Worm (Caenorhabditis elegans) whole organism, mixed stage, embryonic: ENCODE data around the gene M162.15.

Experiments used
- M03D4.4 ChIP-seq: sonication (generic microtip); optimal IDR thresholded peaks from 2 replicates; lab custom pipeline; 2017; ENCODE audit warnings: mild to moderate bottlenecking, missing genetic modification characterization, missing compliant biosample characterization
- elt-1 ChIP-seq: sonication (generic microtip); optimal IDR thresholded peaks from 2 replicates; lab custom pipeline; 2017; ENCODE audit warnings: missing genetic modification characterization, mild to moderate bottlenecking, missing compliant biosample characterization, antibody characterized with exemption, moderate library complexity, borderline replicate concordance; ENCODE audit not compliant: insufficient read depth
- lsy-2 ChIP-seq: fragments of 150-350 bp; optimal IDR thresholded peaks from 2 replicates; lab custom pipeline; 2014; ENCODE audit warnings: missing biosample characterization, missing genetic modification characterization
- nhr-12 ChIP-seq: fragments of 150-350 bp; optimal IDR thresholded peaks from 2 replicates; lab custom pipeline; 2014; ENCODE audit warnings: missing biosample characterization, missing genetic modification characterization
- nhr-76 ChIP-seq: sonication (generic microtip); optimal IDR thresholded peaks from 2 replicates; lab custom pipeline; 2017; ENCODE audit warnings: missing biosample characterization, missing genetic modification characterization
- pha-4 ChIP-seq: fragments of 150-350 bp; optimal IDR thresholded peaks from 2 replicates; lab custom pipeline; 2018; ENCODE audit warnings: missing biosample characterization, missing genetic modification reagents, missing genetic modification characterization

ce11 chrV:19743794-19744193 lies 27.8 kb downstream of the M162.15 start:
- TF ChIP-seq elt-1 (tag; lab: Kevin White, UChicago) (no peak), pha-4 (no peak), nhr-12 (tag; lab: Kevin White, UChicago) (no peak), lsy-2 (tag; lab: Kevin White, UChicago) (no peak), nhr-76 (tag; lab: Kevin White, UChicago) (no peak), M03D4.4 (tag; lab: Kevin White, UChicago) (no peak)
